Worm (Caenorhabditis elegans) whole organism, L3 larva: ENCODE results near the gene ugt-50.

ENCODE experiments used
- R02D3.7 ChIP-seq: fragments of 150-350 bp; optimal IDR thresholded peaks from 2 replicates; lab custom pipeline; 2014; ENCODE audit warnings: missing biosample characterization, missing genetic modification characterization
- ZK546.5 ChIP-seq: sonication (generic microtip); optimal IDR thresholded peaks from 2 replicates; lab custom pipeline; 2017; ENCODE audit warnings: missing biosample characterization, missing genetic modification characterization
- aly-2 ChIP-seq: fragments of 150-350 bp; optimal IDR thresholded peaks from 2 replicates; lab custom pipeline; 2014; ENCODE audit warnings: missing biosample characterization, missing genetic modification characterization
- ama-1 ChIP-seq: fragments of 150-350 bp; optimal IDR thresholded peaks from 2 replicates; lab custom pipeline; 2018
- ceh-16 ChIP-seq: sonication (generic microtip); optimal IDR thresholded peaks from 2 replicates; lab custom pipeline; 2017; ENCODE audit warnings: missing biosample characterization, missing genetic modification characterization
- ceh-28 ChIP-seq: fragments of 150-350 bp; optimal IDR thresholded peaks from 2 replicates; lab custom pipeline; 2014; ENCODE audit warnings: missing biosample characterization, missing genetic modification reagents, missing genetic modification characterization
- ceh-82 ChIP-seq: fragments of 150-350 bp; optimal IDR thresholded peaks from 2 replicates; lab custom pipeline; 2014; ENCODE audit warnings: missing biosample characterization, missing genetic modification characterization
- ceh-9 ChIP-seq: sonication (generic microtip); optimal IDR thresholded peaks from 2 replicates; lab custom pipeline; 2018; ENCODE audit warnings: missing biosample characterization, missing genetic modification characterization
- daf-12 ChIP-seq: fragments of 150-350 bp; optimal IDR thresholded peaks from 2 replicates; lab custom pipeline; 2014; ENCODE audit warnings: missing biosample characterization, missing genetic modification reagents, missing genetic modification characterization
- egl-27 ChIP-seq: sonication (generic microtip); optimal IDR thresholded peaks from 4 replicates; lab custom pipeline; 2017; ENCODE audit warnings: missing biosample characterization, missing genetic modification reagents, missing genetic modification characterization
- egl-5 ChIP-seq: fragments of 150-350 bp; optimal IDR thresholded peaks from 2 replicates; lab custom pipeline; 2017; ENCODE audit warnings: missing biosample characterization, missing genetic modification reagents, missing genetic modification characterization, inconsistent platforms
- elt-2 ChIP-seq: sonication (generic microtip); optimal IDR thresholded peaks from 2 replicates; lab custom pipeline; 2016; ENCODE audit warnings: missing genetic modification reagents, mild to moderate bottlenecking, missing genetic modification characterization, missing compliant biosample characterization
- elt-3 ChIP-seq, 3 experiments: fragments of 150-350 bp in 1 of 3; sonication (generic microtip) in 2 of 3; optimal IDR thresholded peaks; 2 replicates in 2 of 3; 4 replicates in 1 of 3; lab custom pipeline; 2014 to 2017; ENCODE audit warnings: missing biosample characterization in 3 of 3, missing genetic modification characterization in 3 of 3
- eor-1 ChIP-seq, 2 experiments: fragments of 150-350 bp; optimal IDR thresholded peaks; 2 replicates each; lab custom pipeline; 2014 to 2018; ENCODE audit warnings: missing biosample characterization in 2 of 2, missing genetic modification characterization in 2 of 2
- fkh-10 ChIP-seq: sonication (generic microtip); optimal IDR thresholded peaks from 2 replicates; lab custom pipeline; 2017; ENCODE audit warnings: missing biosample characterization, missing genetic modification reagents, missing genetic modification characterization
- fkh-2 ChIP-seq: fragments of 150-350 bp; optimal IDR thresholded peaks from 2 replicates; lab custom pipeline; 2014; ENCODE audit warnings: missing biosample characterization, missing genetic modification reagents, missing genetic modification characterization
- fos-1 ChIP-seq: fragments of 150-350 bp; optimal IDR thresholded peaks from 2 replicates; lab custom pipeline; 2014; ENCODE audit warnings: missing biosample characterization, missing genetic modification characterization
- hmg-11 ChIP-seq: sonication (generic microtip); optimal IDR thresholded peaks from 2 replicates; lab custom pipeline; 2016; ENCODE audit warnings: missing genetic modification characterization, missing compliant biosample characterization
- jun-1 ChIP-seq: fragments of 150-350 bp; optimal IDR thresholded peaks from 2 replicates; lab custom pipeline; 2014; ENCODE audit warnings: missing biosample characterization, missing genetic modification reagents, missing genetic modification characterization
- lin-15B ChIP-seq: fragments of 150-350 bp; optimal IDR thresholded peaks from 2 replicates; lab custom pipeline; 2014; ENCODE audit warnings: missing biosample characterization, missing genetic modification characterization
- lin-39 ChIP-seq: fragments of 150-350 bp; optimal IDR thresholded peaks from 2 replicates; lab custom pipeline; 2018; ENCODE audit warnings: missing biosample characterization, missing genetic modification reagents, missing genetic modification characterization
- lsy-12 ChIP-seq: sonication (generic microtip); optimal IDR thresholded peaks from 2 replicates; lab custom pipeline; 2016; ENCODE audit warnings: mild to moderate bottlenecking, missing genetic modification characterization, missing compliant biosample characterization
- mdl-1 ChIP-seq: fragments of 150-350 bp; optimal IDR thresholded peaks from 2 replicates; lab custom pipeline; 2014; ENCODE audit warnings: missing biosample characterization, missing genetic modification characterization
- mml-1 ChIP-seq: fragments of 150-350 bp; sonication (generic microtip); optimal IDR thresholded peaks from 3 replicates; lab custom pipeline; 2014; ENCODE audit warnings: missing biosample characterization, missing genetic modification characterization
- nfya-1 ChIP-seq: sonication (generic microtip); optimal IDR thresholded peaks from 2 replicates; lab custom pipeline; 2017; ENCODE audit warnings: missing genetic modification characterization, mild to moderate bottlenecking, missing compliant biosample characterization, antibody characterized with exemption, moderate library complexity; ENCODE audit not compliant: insufficient read depth
- nhr-11 ChIP-seq: fragments of 150-350 bp; optimal IDR thresholded peaks from 2 replicates; lab custom pipeline; 2014; ENCODE audit warnings: missing biosample characterization, missing genetic modification characterization
- nhr-12 ChIP-seq: fragments of 150-350 bp; optimal IDR thresholded peaks from 2 replicates; lab custom pipeline; 2014; ENCODE audit warnings: missing biosample characterization, missing genetic modification characterization
- nhr-23 ChIP-seq: fragments of 150-350 bp; optimal IDR thresholded peaks from 2 replicates; lab custom pipeline; 2014; ENCODE audit warnings: missing biosample characterization, missing genetic modification reagents, missing genetic modification characterization
- nhr-237 ChIP-seq: fragments of 150-350 bp; optimal IDR thresholded peaks from 2 replicates; lab custom pipeline; 2014; ENCODE audit warnings: missing biosample characterization, missing genetic modification characterization
- nhr-25 ChIP-seq: sonication (generic microtip); optimal IDR thresholded peaks from 2 replicates; lab custom pipeline; 2017; ENCODE audit warnings: missing biosample characterization, missing genetic modification characterization
- nhr-28 ChIP-seq: fragments of 150-350 bp; optimal IDR thresholded peaks from 2 replicates; lab custom pipeline; 2014; ENCODE audit warnings: missing biosample characterization, missing genetic modification characterization
- nhr-43 ChIP-seq: sonication (generic microtip); optimal IDR thresholded peaks from 2 replicates; lab custom pipeline; 2016; ENCODE audit warnings: mild to moderate bottlenecking, missing genetic modification characterization, missing compliant biosample characterization; ENCODE audit not compliant: poor library complexity, severe bottlenecking
- nhr-67 ChIP-seq: fragments of 150-350 bp; optimal IDR thresholded peaks from 2 replicates; lab custom pipeline; 2014; ENCODE audit warnings: missing biosample characterization, missing genetic modification characterization
- nhr-76 ChIP-seq: fragments of 150-350 bp; sonication (generic microtip); optimal IDR thresholded peaks from 5 replicates; lab custom pipeline; 2014; ENCODE audit warnings: missing biosample characterization, missing genetic modification characterization
- nhr-77 ChIP-seq: fragments of 150-350 bp; optimal IDR thresholded peaks from 2 replicates; lab custom pipeline; 2014; ENCODE audit warnings: missing biosample characterization, missing genetic modification characterization
- pha-4 ChIP-seq: fragments of 150-350 bp; optimal IDR thresholded peaks from 2 replicates; lab custom pipeline; 2014; ENCODE audit warnings: missing biosample characterization, missing genetic modification reagents, missing genetic modification characterization
- pqm-1 ChIP-seq: fragments of 150-350 bp; optimal IDR thresholded peaks from 2 replicates; lab custom pipeline; 2017; ENCODE audit warnings: missing biosample characterization, missing genetic modification characterization, inconsistent platforms
- sea-2 ChIP-seq: fragments of 150-350 bp; sonication (generic microtip); optimal IDR thresholded peaks from 4 replicates; lab custom pipeline; 2014; ENCODE audit warnings: missing biosample characterization, missing genetic modification reagents, missing genetic modification characterization
- skn-1 ChIP-seq: fragments of 150-350 bp; optimal IDR thresholded peaks from 2 replicates; lab custom pipeline; 2014; ENCODE audit warnings: missing biosample characterization, missing genetic modification characterization
- snpc-4 ChIP-seq: fragments of 150-350 bp; optimal IDR thresholded peaks from 2 replicates; lab custom pipeline; 2014; ENCODE audit warnings: missing biosample characterization, missing genetic modification characterization
- tbx-2 ChIP-seq: sonication (generic microtip); optimal IDR thresholded peaks from 2 replicates; lab custom pipeline; 2016; ENCODE audit warnings: mild to moderate bottlenecking, missing genetic modification characterization, missing compliant biosample characterization
- unc-39 ChIP-seq: sonication (generic microtip); optimal IDR thresholded peaks from 4 replicates; lab custom pipeline; 2017; ENCODE audit warnings: missing biosample characterization, missing genetic modification characterization
- unc-62 ChIP-seq: fragments of 150-350 bp; sonication (generic microtip); optimal IDR thresholded peaks from 4 replicates; lab custom pipeline; 2014; ENCODE audit warnings: missing biosample characterization, missing genetic modification reagents, missing genetic modification characterization
- zag-1 ChIP-seq: fragments of 150-350 bp; optimal IDR thresholded peaks from 2 replicates; lab custom pipeline; 2014; ENCODE audit warnings: missing biosample characterization, missing genetic modification characterization
- ztf-11 ChIP-seq: fragments of 150-350 bp; optimal IDR thresholded peaks from 2 replicates; lab custom pipeline; 2014; ENCODE audit warnings: missing biosample characterization, missing genetic modification characterization
- ztf-4 ChIP-seq: fragments of 150-350 bp; optimal IDR thresholded peaks from 2 replicates; lab custom pipeline; 2014; ENCODE audit warnings: missing biosample characterization, missing genetic modification characterization

Gene ugt-50

DNA sequence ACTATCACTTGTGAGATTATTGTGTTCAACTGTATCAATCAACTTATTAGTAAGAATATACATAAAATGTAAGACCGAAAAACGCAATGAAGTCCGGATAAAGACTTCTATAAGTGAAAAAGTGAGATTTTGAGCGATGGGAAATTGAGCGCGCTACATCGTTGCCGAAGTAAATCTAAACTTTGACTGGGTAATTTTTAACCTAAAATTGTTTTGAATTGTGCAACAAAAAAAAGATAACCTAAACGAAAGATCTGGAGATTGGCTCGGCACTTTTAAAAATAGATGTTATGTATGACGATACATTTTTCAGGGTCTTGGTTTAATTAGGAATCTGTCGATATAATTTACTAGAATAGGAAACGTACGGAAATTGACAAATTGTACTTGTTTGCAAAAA lies 28.3 kb upstream of the ugt-50 start:
- TF ChIP-seq unc-62 (GFP tag; lab: Kevin White, UChicago) = no peak
- peak; percentile 4 for TF ChIP-seq nhr-43 (tag; lab: Kevin White, UChicago)
- TF ChIP-seq, all 47 proteins: peak for 1

DNA sequence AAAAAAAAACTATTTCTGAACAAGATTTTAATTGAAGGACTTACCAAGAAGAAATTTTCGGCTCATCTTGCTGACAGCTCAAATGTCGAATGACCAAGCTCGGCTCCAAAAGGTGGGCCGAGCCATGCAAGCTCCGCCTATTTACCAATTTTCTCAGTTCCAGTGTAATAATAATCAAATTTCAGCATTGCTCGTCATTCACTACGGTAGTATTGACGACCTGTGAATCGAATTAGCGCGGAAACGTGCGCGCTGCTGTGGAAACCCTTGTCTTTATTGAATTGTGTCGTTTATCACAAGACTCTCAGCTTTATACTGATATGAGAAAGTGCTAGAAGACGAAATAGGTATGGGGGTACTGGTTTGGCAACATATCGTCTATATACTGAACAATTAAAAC lies 27.8 kb upstream of the ugt-50 start, which contains the start of gene nlp-76:
Gene nlp-76 (minus strand): TSS at position 367 of the 400 bp plus-strand sequence.
- TF ChIP-seq elt-2 (tag; lab: Kevin White, UChicago) (peak; percentile 34), nhr-25 (tag; lab: Kevin White, UChicago) (peak; percentile 47), ama-1 (lab: Kevin White, UChicago) (peak; percentile 98), nhr-12 (no peak)

DNA sequence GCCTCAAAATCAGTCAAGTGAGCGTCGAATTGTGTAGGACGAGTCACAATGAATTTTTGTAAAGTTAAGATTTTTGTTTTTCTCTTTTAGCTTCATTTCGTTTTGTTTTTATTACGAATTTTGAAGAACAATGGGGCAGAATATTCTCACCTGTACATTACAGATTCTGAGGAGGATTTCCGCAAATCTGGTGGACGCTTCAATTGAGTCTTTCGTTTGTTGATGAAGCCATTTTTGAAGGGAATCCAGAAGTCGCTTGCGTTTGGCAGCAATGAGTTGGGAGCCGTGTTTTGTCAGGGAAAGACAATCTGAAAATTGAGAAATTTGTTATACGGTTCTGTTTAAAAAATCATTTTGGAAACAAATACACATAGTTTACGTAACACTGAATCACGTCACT lies 26.9 kb upstream of the ugt-50 start:
- TF ChIP-seq ama-1 (lab: Kevin White, UChicago) = peak; percentile 98
- no peak for TF ChIP-seq nhr-67
- TF ChIP-seq, all 47 proteins: peak for 1

DNA sequence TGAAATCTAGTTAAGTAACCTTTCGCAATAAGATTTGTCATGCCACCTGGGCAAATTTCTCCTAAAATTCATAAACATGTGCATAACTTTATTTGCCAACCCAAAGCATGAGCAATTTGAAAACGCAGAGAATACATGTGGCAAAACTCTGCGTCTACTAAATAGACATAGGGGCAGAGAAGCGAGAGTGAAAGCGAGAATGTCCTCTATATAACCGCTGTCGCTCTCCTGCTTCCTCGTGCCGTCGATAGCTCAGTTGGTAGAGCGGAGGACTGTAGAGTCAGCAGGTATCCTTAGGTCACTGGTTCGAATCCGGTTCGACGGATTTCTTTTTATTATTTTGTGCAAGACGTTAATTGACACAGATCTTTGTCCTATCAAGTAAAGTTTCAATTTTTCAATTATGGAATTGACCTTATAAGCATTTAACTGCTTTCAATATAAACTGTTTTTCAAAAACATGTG lies 26.4 kb upstream of the ugt-50 start:
- TF ChIP-seq nhr-28 (tag; lab: Kevin White, UChicago) = no peak
- TF ChIP-seq R02D3.7 (tag; lab: Kevin White, UChicago) = peak; percentile 33
- no peak for TF ChIP-seq ztf-4
- no peak for TF ChIP-seq mdl-1 (tag; lab: Kevin White, UChicago)
- peak; percentile 98 for TF ChIP-seq lsy-12 (tag; lab: Kevin White, UChicago)
- TF ChIP-seq nhr-43 (tag; lab: Kevin White, UChicago) = peak; percentile 77
- TF ChIP-seq pha-4 = peak; percentile 71
- no peak for TF ChIP-seq ceh-9 (tag; lab: Kevin White, UChicago)
- TF ChIP-seq egl-27 (tag; lab: Kevin White, UChicago) = peak; percentile 56
- TF ChIP-seq nfya-1 (tag; lab: Kevin White, UChicago) = peak; percentile 70
- no peak for TF ChIP-seq elt-3 (tag; optimal IDR thresholded peaks at IDR 0.05; lab: Kevin White, UChicago)
- no peak for TF ChIP-seq jun-1 (tag; lab: Kevin White, UChicago)
- peak; percentile 43 for TF ChIP-seq skn-1 (tag; lab: Kevin White, UChicago)
- no peak for TF ChIP-seq ZK546.5 (tag; lab: Kevin White, UChicago)
- TF ChIP-seq nhr-12 = no peak
- no peak for TF ChIP-seq fkh-10 (GFP tag; lab: Kevin White, UChicago)
- no peak for TF ChIP-seq eor-1 (tag; optimal IDR thresholded peaks at IDR 0.05; lab: Kevin White, UChicago)
- TF ChIP-seq nhr-11 (tag; lab: Kevin White, UChicago) = peak; percentile 13
- no peak for TF ChIP-seq aly-2 (tag; lab: Kevin White, UChicago)
- no peak for TF ChIP-seq unc-39 (tag; lab: Kevin White, UChicago)
- TF ChIP-seq ceh-28 = peak; percentile 33
- no peak for TF ChIP-seq daf-12
- TF ChIP-seq unc-62 (GFP tag; lab: Kevin White, UChicago) = no peak
- TF ChIP-seq lin-39 (tag; lab: Kevin White, UChicago) = peak; percentile 56
- peak; percentile 73 for TF ChIP-seq tbx-2 (tag; lab: Kevin White, UChicago)
- peak; percentile 31 for TF ChIP-seq nhr-77 (tag; lab: Kevin White, UChicago)
- TF ChIP-seq ceh-16 (tag; lab: Kevin White, UChicago) = no peak
- TF ChIP-seq mml-1 (tag; lab: Kevin White, UChicago) = no peak
- TF ChIP-seq nhr-76 (tag; lab: Kevin White, UChicago) = no peak
- no peak for TF ChIP-seq egl-5 (tag; lab: Kevin White, UChicago)
- TF ChIP-seq ama-1 (lab: Kevin White, UChicago) = peak; percentile 98
- no peak for TF ChIP-seq snpc-4
- TF ChIP-seq fos-1 = no peak
- peak; percentile 39 for TF ChIP-seq ceh-82 (tag; lab: Kevin White, UChicago)
- no peak for TF ChIP-seq sea-2 (GFP tag; lab: Kevin White, UChicago)
- peak; percentile 98 for TF ChIP-seq hmg-11 (tag; lab: Kevin White, UChicago)
- peak; percentile 54 for TF ChIP-seq elt-2 (tag; lab: Kevin White, UChicago)
- TF ChIP-seq nhr-237 (tag; lab: Kevin White, UChicago) = no peak
- TF ChIP-seq ztf-11 (tag; lab: Kevin White, UChicago) = no peak
- TF ChIP-seq nhr-67 = no peak
- peak; percentile 62 for TF ChIP-seq pqm-1 (tag; lab: Kevin White, UChicago)
- no peak for TF ChIP-seq fkh-2 (tag; lab: Kevin White, UChicago)
- TF ChIP-seq nhr-25 (tag; lab: Kevin White, UChicago) = peak; percentile 53
- TF ChIP-seq nhr-23 = peak; percentile 32
- TF ChIP-seq zag-1 (tag; lab: Kevin White, UChicago) = no peak
- TF ChIP-seq lin-15B (tag; lab: Kevin White, UChicago) = no peak
